Worm (Caenorhabditis elegans) whole organism, L1 larva: Measurements from ENCODE around the gene R02D5.8.
A peak's percentile ranks its signal among the peaks of the same experiment; 100 is the strongest.

Source experiments
- C34B4.2 ChIP-seq: sonication (generic microtip); optimal IDR thresholded peaks from 2 replicates; lab custom pipeline; 2017; ENCODE audit warnings: mild to moderate bottlenecking, missing genetic modification characterization, missing compliant biosample characterization
- aha-1 ChIP-seq: fragments of 150-350 bp; optimal IDR thresholded peaks from 2 replicates; lab custom pipeline; 2014; ENCODE audit warnings: missing biosample characterization, missing genetic modification characterization
- aly-2 ChIP-seq: fragments of 150-350 bp; optimal IDR thresholded peaks from 2 replicates; lab custom pipeline; 2014; ENCODE audit warnings: missing biosample characterization, missing genetic modification characterization
- ama-1 ChIP-seq: fragments of 150-350 bp; optimal IDR thresholded peaks from 2 replicates; lab custom pipeline; 2014
- blmp-1 ChIP-seq: fragments of 150-350 bp; optimal IDR thresholded peaks from 2 replicates; lab custom pipeline; 2014; ENCODE audit warnings: missing biosample characterization, missing genetic modification characterization
- ceh-63 ChIP-seq: fragments of 200-800 bp; sonication (Bioruptor generic); optimal IDR thresholded peaks from 2 replicates; lab custom pipeline; 2018; ENCODE audit warnings: mild to moderate bottlenecking, missing genetic modification characterization, missing compliant biosample characterization
- ceh-82 ChIP-seq, 3 experiments: fragments of 150-350 bp in 1 of 3; sonication (generic microtip) in 2 of 3; optimal IDR thresholded peaks; 2 replicates each; lab custom pipeline; 2014 to 2017; ENCODE audit warnings: missing biosample characterization in 3 of 3, missing genetic modification characterization in 3 of 3
- ceh-88 ChIP-seq: fragments of 200-800 bp; sonication (Bioruptor generic); IDR thresholded peaks from 2 replicates; pipeline ENCODE4 v1.3.6; 2022; ENCODE audit warnings: missing genetic modification characterization, missing compliant biosample characterization
- ceh-90 ChIP-seq: sonication (generic microtip); optimal IDR thresholded peaks from 2 replicates; lab custom pipeline; 2016; ENCODE audit warnings: missing genetic modification characterization, missing compliant biosample characterization
- dpl-1 ChIP-seq, 3 experiments: fragments of 150-350 bp in 2 of 3; sonication (generic microtip) in 1 of 3; optimal IDR thresholded peaks; 2 replicates each; lab custom pipeline; 2014 to 2017; ENCODE audit warnings: missing biosample characterization in 3 of 3, missing genetic modification characterization in 3 of 3, missing genetic modification reagents in 3 of 3
- dsc-1 ChIP-seq: sonication (generic microtip); optimal IDR thresholded peaks from 2 replicates; lab custom pipeline; 2016; ENCODE audit warnings: mild to moderate bottlenecking, missing genetic modification characterization, missing compliant biosample characterization
- efl-1 ChIP-seq, 4 experiments: fragments of 150-350 bp; optimal IDR thresholded peaks in 3 of 4; peaks in 1 of 4; 1 replicate in 1 of 4; 2 replicates in 3 of 4; lab custom pipeline; 2014; ENCODE audit warnings: missing biosample characterization in 2 of 4, missing genetic modification characterization in 2 of 4, missing genetic modification reagents in 2 of 4
- egl-13 ChIP-seq: sonication (generic microtip); optimal IDR thresholded peaks from 2 replicates; lab custom pipeline; 2016; ENCODE audit warnings: missing genotype, missing genetic modification reagents, missing genetic modification characterization, missing compliant biosample characterization
- egl-27 ChIP-seq, 2 experiments: fragments of 150-350 bp in 1 of 2; sonication (generic microtip); optimal IDR thresholded peaks; 3 replicates each; lab custom pipeline; 2017 to 2018; ENCODE audit warnings: missing biosample characterization in 2 of 2, missing genetic modification characterization in 2 of 2, missing genetic modification reagents in 2 of 2
- elt-2 ChIP-seq: sonication (generic microtip); optimal IDR thresholded peaks from 2 replicates; lab custom pipeline; 2016; ENCODE audit warnings: missing genetic modification characterization, mild to moderate bottlenecking, inconsistent platforms, missing compliant biosample characterization, missing genetic modification reagents
- elt-3 ChIP-seq, 6 experiments: fragments of 150-350 bp in 1 of 6; sonication (generic microtip); optimal IDR thresholded peaks; 2 replicates each; lab custom pipeline; 2017 to 2018; ENCODE audit warnings: missing biosample characterization in 6 of 6, missing genetic modification characterization in 6 of 6, inconsistent platforms in 1 of 6
- fkh-8 ChIP-seq: sonication (generic microtip); optimal IDR thresholded peaks from 2 replicates; lab custom pipeline; 2016; ENCODE audit warnings: mild to moderate bottlenecking, missing genetic modification characterization, missing compliant biosample characterization
- grh-1 ChIP-seq: fragments of 200-800 bp; sonication (Bioruptor generic); IDR thresholded peaks from 2 replicates; pipeline ENCODE4 v1.3.6; 2022; ENCODE audit warnings: missing genetic modification reagents, missing genetic modification characterization, missing compliant biosample characterization
- hlh-4 ChIP-seq: sonication (generic microtip); optimal IDR thresholded peaks from 2 replicates; lab custom pipeline; 2016; ENCODE audit warnings: mild to moderate bottlenecking, missing genetic modification characterization, missing compliant biosample characterization
- isw-1 ChIP-seq: fragments of 200-800 bp; sonication (Bioruptor generic); IDR thresholded peaks from 2 replicates; pipeline ENCODE4 v1.3.6; 2022; ENCODE audit warnings: missing genetic modification characterization, missing compliant biosample characterization
- jun-1 ChIP-seq: fragments of 150-350 bp; optimal IDR thresholded peaks from 2 replicates; lab custom pipeline; 2014; ENCODE audit warnings: missing biosample characterization, missing genetic modification reagents, missing genetic modification characterization
- lin-13 ChIP-seq: fragments of 150-350 bp; optimal IDR thresholded peaks from 2 replicates; lab custom pipeline; 2014; ENCODE audit warnings: missing biosample characterization, missing genetic modification reagents, missing genetic modification characterization
- lin-14 ChIP-seq: fragments of 200-800 bp; sonication (Bioruptor generic); optimal IDR thresholded peaks from 2 replicates; lab custom pipeline; 2018; ENCODE audit warnings: mild to moderate bottlenecking, missing genetic modification characterization, moderate library complexity, missing compliant biosample characterization
- lin-15B ChIP-seq: fragments of 150-350 bp; sonication (generic microtip); optimal IDR thresholded peaks from 3 replicates; lab custom pipeline; 2014; ENCODE audit warnings: missing biosample characterization, missing genetic modification characterization
- lin-35 ChIP-seq, 2 experiments: fragments of 150-350 bp; optimal IDR thresholded peaks; 2 replicates each; lab custom pipeline; 2014; ENCODE audit warnings: missing biosample characterization in 2 of 2, missing genetic modification characterization in 2 of 2, missing genetic modification reagents in 2 of 2
- lsy-2 ChIP-seq, 2 experiments: fragments of 150-350 bp; optimal IDR thresholded peaks; 2 replicates each; lab custom pipeline; 2014; ENCODE audit warnings: missing biosample characterization in 2 of 2, missing genetic modification characterization in 2 of 2
- mab-9 ChIP-seq: fragments of 200-800 bp; sonication (Bioruptor generic); IDR thresholded peaks from 2 replicates; pipeline ENCODE4 v1.3.6; 2022; ENCODE audit warnings: missing genetic modification reagents, missing genetic modification characterization, missing compliant biosample characterization
- mep-1 ChIP-seq: fragments of 150-350 bp; optimal IDR thresholded peaks from 2 replicates; lab custom pipeline; 2014; ENCODE audit warnings: missing biosample characterization, missing genetic modification characterization
- nhr-19 ChIP-seq: fragments of 200-800 bp; sonication (Bioruptor generic); conservative IDR thresholded peaks from 2 replicates; pipeline ENCODE4 v1.3.6; 2022; ENCODE audit warnings: missing genetic modification characterization, missing compliant biosample characterization
- nhr-20 ChIP-seq: sonication (generic microtip); optimal IDR thresholded peaks from 2 replicates; lab custom pipeline; 2016; ENCODE audit warnings: mild to moderate bottlenecking, missing genetic modification characterization, missing compliant biosample characterization
- nhr-237 ChIP-seq: fragments of 150-350 bp; optimal IDR thresholded peaks from 2 replicates; lab custom pipeline; 2014; ENCODE audit warnings: missing biosample characterization, missing genetic modification characterization
- nhr-47 ChIP-seq: sonication (generic microtip); optimal IDR thresholded peaks from 2 replicates; lab custom pipeline; 2016; ENCODE audit warnings: mild to moderate bottlenecking, missing genetic modification characterization, moderate library complexity, missing compliant biosample characterization
- nhr-71 ChIP-seq: sonication (generic microtip); optimal IDR thresholded peaks from 2 replicates; lab custom pipeline; 2016; ENCODE audit warnings: mild to moderate bottlenecking, missing genetic modification characterization, moderate library complexity, missing compliant biosample characterization
- nhr-77 ChIP-seq: fragments of 150-350 bp; optimal IDR thresholded peaks from 2 replicates; lab custom pipeline; 2014; ENCODE audit warnings: missing biosample characterization, missing genetic modification characterization
- nhr-85 ChIP-seq: sonication (generic microtip); peaks from one replicate; lab custom pipeline; 2016; ENCODE audit warnings: missing genetic modification characterization, inconsistent platforms, missing compliant biosample characterization
- pax-3 ChIP-seq: fragments of 200-800 bp; sonication (Bioruptor generic); optimal IDR thresholded peaks from 2 replicates; lab custom pipeline; 2018; ENCODE audit warnings: mild to moderate bottlenecking, missing genetic modification characterization, moderate library complexity, missing compliant biosample characterization
- pqm-1 ChIP-seq: sonication (generic microtip); optimal IDR thresholded peaks from 3 replicates; lab custom pipeline; 2017; ENCODE audit warnings: missing biosample characterization, missing genetic modification characterization
- rnt-1 ChIP-seq: sonication (generic microtip); optimal IDR thresholded peaks from 2 replicates; lab custom pipeline; 2016; ENCODE audit warnings: mild to moderate bottlenecking, missing genetic modification characterization, moderate library complexity, missing compliant biosample characterization
- snu-23 ChIP-seq: sonication (generic microtip); optimal IDR thresholded peaks from 2 replicates; lab custom pipeline; 2016; ENCODE audit warnings: missing genetic modification characterization, missing compliant biosample characterization
- sox-4 ChIP-seq: sonication (generic microtip); optimal IDR thresholded peaks from 2 replicates; lab custom pipeline; 2016; ENCODE audit warnings: missing genetic modification characterization, missing compliant biosample characterization
- tbx-2 ChIP-seq: sonication (generic microtip); optimal IDR thresholded peaks from 2 replicates; lab custom pipeline; 2016; ENCODE audit warnings: missing genetic modification characterization, missing compliant biosample characterization
- vab-15 ChIP-seq: sonication (generic microtip); optimal IDR thresholded peaks from 2 replicates; lab custom pipeline; 2017; ENCODE audit warnings: missing genotype, mild to moderate bottlenecking, missing genetic modification characterization, missing compliant biosample characterization
- xbp-1 ChIP-seq: sonication (generic microtip); optimal IDR thresholded peaks from 2 replicates; lab custom pipeline; 2016; ENCODE audit warnings: missing genetic modification characterization, missing compliant biosample characterization
- zag-1 ChIP-seq: fragments of 150-350 bp; optimal IDR thresholded peaks from 2 replicates; lab custom pipeline; 2014; ENCODE audit warnings: missing biosample characterization, missing genetic modification characterization
- ztf-11 ChIP-seq, 2 experiments: sonication (generic microtip); optimal IDR thresholded peaks; 2 replicates each; lab custom pipeline; 2016 to 2017; ENCODE audit warnings: missing genetic modification characterization in 2 of 2, missing biosample characterization in 1 of 2, missing compliant biosample characterization in 1 of 2
- ztf-4 ChIP-seq: fragments of 150-350 bp; optimal IDR thresholded peaks from 2 replicates; lab custom pipeline; 2014; ENCODE audit warnings: missing biosample characterization, missing genetic modification characterization

R02D5.8 gene

ce11 chrV:14548510-14548909 is 29.3 kb upstream of the R02D5.8 start (continued):
- TF ChIP-seq xbp-1 (tag; lab: Kevin White, UChicago), result no peak

DNA sequence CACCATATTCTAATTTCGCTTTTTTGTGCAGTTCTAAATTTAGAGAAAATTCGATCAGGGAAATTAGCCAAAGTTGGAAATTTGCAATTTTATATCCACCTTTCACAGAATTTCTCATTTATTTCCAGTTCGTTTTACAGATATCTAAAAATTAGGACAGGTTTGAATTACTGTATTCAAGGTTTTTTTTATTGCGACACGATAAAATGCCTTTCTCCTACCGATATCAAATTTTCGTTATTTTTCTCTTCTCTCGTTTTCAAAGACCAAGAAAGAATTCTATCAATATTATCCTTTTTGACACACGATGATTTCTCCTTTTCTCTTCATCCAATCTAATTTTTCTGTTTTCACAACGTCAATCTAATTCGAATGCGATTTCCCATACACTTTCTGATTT is 27.4 kb upstream of the R02D5.8 start, which contains the start of gene C53A5.13:
TSS of gene C53A5.13 (plus strand) at position 301 of the 400 bp plus-strand sequence.
- TF ChIP-seq isw-1 (GFP tag; lab: Robert Waterston, UW) (no peak), nhr-85 (tag; lab: Kevin White, UChicago) (peak; percentile 58), blmp-1 (tag; lab: Kevin White, UChicago) (peak; percentile 60)

DNA sequence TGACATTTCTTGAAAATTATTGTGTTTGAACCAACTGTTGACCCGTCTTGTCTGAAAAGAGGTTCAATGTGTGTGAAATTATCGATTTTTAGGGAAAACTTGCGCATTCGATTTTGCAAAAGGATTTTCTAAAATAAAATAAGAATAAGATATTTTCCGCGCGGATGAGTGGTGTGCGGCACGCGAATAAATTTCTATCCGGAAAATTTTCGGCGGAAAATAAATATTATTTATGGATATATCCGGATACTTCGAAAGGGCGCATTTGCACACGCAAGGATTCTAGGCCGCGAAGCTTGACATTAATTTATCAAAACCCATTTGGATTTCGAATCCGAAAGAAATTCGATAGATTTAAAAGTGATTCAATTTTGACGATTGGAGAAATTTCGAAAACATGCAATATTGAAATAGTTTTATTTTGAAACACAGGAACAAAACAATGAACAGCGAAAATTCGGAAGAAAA is 26.7 kb upstream of the R02D5.8 start, which contains the start of gene rike-1:
TSS of gene rike-1 (minus strand) at position 51 of the 468 bp plus-strand sequence.
- TF ChIP-seq fkh-8 (tag; lab: Kevin White, UChicago), result peak; percentile 15
- peak; percentile 52 for TF ChIP-seq blmp-1 (tag; lab: Kevin White, UChicago)
- no peak for TF ChIP-seq nhr-19
- peak in 1 of 2 experiments; percentile 56 for TF ChIP-seq lsy-2 (tag; optimal IDR thresholded peaks at IDR 0.05; lab: Kevin White, UChicago)
- no peak for TF ChIP-seq mab-9 (GFP tag; lab: Robert Waterston, UW)
- TF ChIP-seq pqm-1, result no peak
- TF ChIP-seq ceh-88 (GFP tag; lab: Robert Waterston, UW), result no peak
- peak in 1 of 3 experiments; percentile 49 for TF ChIP-seq dpl-1 (GFP tag; optimal IDR thresholded peaks at IDR 0.05; lab: Kevin White, UChicago)
- TF ChIP-seq elt-2, result no peak
- no peak for TF ChIP-seq elt-3 (tag; optimal IDR thresholded peaks at IDR 0.05; lab: Kevin White, UChicago)
- TF ChIP-seq C34B4.2 (tag; lab: Kevin White, UChicago), result no peak
- peak; percentile 14 for TF ChIP-seq lin-15B (tag; lab: Kevin White, UChicago)
- TF ChIP-seq ceh-63, result no peak
- no peak for TF ChIP-seq pax-3 (tag; lab: Kevin White, UChicago)
- no peak for TF ChIP-seq dsc-1 (tag; lab: Kevin White, UChicago)
- no peak for TF ChIP-seq tbx-2
- peak; percentile 59 for TF ChIP-seq lin-14 (GFP tag; lab: Kevin White, UChicago)
- no peak for TF ChIP-seq ceh-90 (tag; lab: Kevin White, UChicago)
- TF ChIP-seq rnt-1, result no peak
- peak; percentile 27 to 34 for TF ChIP-seq efl-1 (optimal IDR thresholded peaks at IDR 0.05; lab: Kevin White, UChicago)
- no peak for TF ChIP-seq efl-1 (GFP tag; optimal IDR thresholded peaks at IDR 0.05 in 1 of 2; lab: Kevin White, UChicago)
- TF ChIP-seq nhr-71 (tag; lab: Kevin White, UChicago), result peak; percentile 42
- peak; percentile 21 for TF ChIP-seq nhr-47 (tag; lab: Kevin White, UChicago)
- TF ChIP-seq snu-23, result peak; percentile 2
- TF ChIP-seq lin-35 (GFP tag; optimal IDR thresholded peaks at IDR 0.05; lab: Kevin White, UChicago), result peak in 1 of 2 experiments; percentile 2

ce11 chrV:14542138-14542537 is 23.0 kb upstream of the R02D5.8 start:
- TF ChIP-seq mab-9 (GFP tag; lab: Robert Waterston, UW) (no peak), nhr-237 (tag; lab: Kevin White, UChicago) (no peak), sox-4 (tag; lab: Kevin White, UChicago) (no peak), C34B4.2 (tag; lab: Kevin White, UChicago) (no peak), efl-1 (optimal IDR thresholded peaks at IDR 0.05; lab: Kevin White, UChicago) (no peak), efl-1 (GFP tag; optimal IDR thresholded peaks at IDR 0.05 in 1 of 2; lab: Kevin White, UChicago) (peak in 1 of 2 experiments; percentile 85), nhr-71 (tag; lab: Kevin White, UChicago) (no peak), xbp-1 (tag; lab: Kevin White, UChicago) (no peak), ama-1 (no peak), ztf-4 (tag; lab: Kevin White, UChicago) (no peak), lin-13 (no peak), mep-1 (no peak), aha-1 (tag; lab: Kevin White, UChicago) (no peak), nhr-77 (no peak), zag-1 (tag; lab: Kevin White, UChicago) (no peak), ztf-11 (tag; optimal IDR thresholded peaks at IDR 0.05; lab: Kevin White, UChicago) (no peak), vab-15 (no peak), elt-2 (peak; percentile 64), lsy-2 (tag; optimal IDR thresholded peaks at IDR 0.05; lab: Kevin White, UChicago) (peak in 1 of 2 experiments; percentile 3), grh-1 (GFP tag; lab: Robert Waterston, UW) (no peak), jun-1 (tag; lab: Kevin White, UChicago) (peak; percentile 21), nhr-20 (tag; lab: Kevin White, UChicago) (no peak), aly-2 (no peak), egl-27 (tag; optimal IDR thresholded peaks at IDR 0.05; lab: Kevin White, UChicago) (no peak), ceh-82 (tag; optimal IDR thresholded peaks at IDR 0.05; lab: Kevin White, UChicago) (no peak), egl-13 (no peak), fkh-8 (tag; lab: Kevin White, UChicago) (no peak), hlh-4 (tag; lab: Kevin White, UChicago) (no peak)
